Fruit fly (Drosophila melanogaster) whole organism, prepupa: ENCODE data around the gene CG17272.
A peak's percentile ranks its signal among the peaks of the same experiment; 100 is the strongest.

Experiments
- Blimp-1 ChIP-seq: fragments of 200-800 bp; sonication (Bioruptor generic); optimal IDR thresholded peaks from 3 replicates; lab custom pipeline; 2017; ENCODE audit warnings: missing biosample characterization, missing genetic modification characterization, mild to moderate bottlenecking, moderate library complexity, missing genetic modification reagents
- CG10669 ChIP-seq: fragments of 200-800 bp; sonication (Bioruptor generic); optimal IDR thresholded peaks from 3 replicates; lab custom pipeline; 2018; ENCODE audit warnings: missing biosample characterization, mild to moderate bottlenecking, missing genetic modification characterization, moderate library complexity
- CG11294 ChIP-seq: fragments of 200-800 bp; sonication (Bioruptor generic); IDR thresholded peaks from 2 replicates; pipeline ENCODE4 v1.3.6; 2022; ENCODE audit warnings: missing biosample characterization, missing genetic modification characterization
- CG11762 ChIP-seq: fragments of 200-800 bp; sonication (Bioruptor generic); optimal IDR thresholded peaks from 3 replicates; lab custom pipeline; 2016; ENCODE audit warnings: missing biosample characterization, missing genetic modification characterization; ENCODE audit not compliant: insufficient read depth
- CG1621 ChIP-seq: fragments of 200-800 bp; sonication (Bioruptor generic); optimal IDR thresholded peaks from 3 replicates; lab custom pipeline; 2018; ENCODE audit warnings: missing biosample characterization, mild to moderate bottlenecking, missing genetic modification characterization
- CG16779 ChIP-seq: fragments of 200-800 bp; sonication (Bioruptor generic); optimal IDR thresholded peaks from 3 replicates; lab custom pipeline; 2017; ENCODE audit warnings: missing biosample characterization, mild to moderate bottlenecking, missing genetic modification characterization
- CG3032 ChIP-seq: fragments of 200-800 bp; optimal IDR thresholded peaks from 2 replicates; lab custom pipeline; 2019; ENCODE audit warnings: missing biosample characterization, mild to moderate bottlenecking, missing genetic modification characterization, moderate library complexity
- CG31627 ChIP-seq: fragments of 200-800 bp; sonication (Bioruptor generic); optimal IDR thresholded peaks from 3 replicates; lab custom pipeline; 2016; ENCODE audit warnings: missing biosample characterization, missing genetic modification characterization
- CG34406 ChIP-seq: fragments of 200-800 bp; sonication (Bioruptor generic); optimal IDR thresholded peaks from 3 replicates; lab custom pipeline; 2016; ENCODE audit warnings: missing biosample characterization, missing genetic modification characterization
- CG3919 ChIP-seq: fragments of 200-800 bp; sonication (Bioruptor generic); optimal IDR thresholded peaks from 3 replicates; lab custom pipeline; 2016; ENCODE audit warnings: missing biosample characterization, missing genetic modification characterization
- CG6808 ChIP-seq: fragments of 200-800 bp; sonication (Bioruptor generic); optimal IDR thresholded peaks from 3 replicates; lab custom pipeline; 2017; ENCODE audit warnings: missing biosample characterization, missing genetic modification characterization, mild to moderate bottlenecking, moderate library complexity, missing genetic modification reagents
- CG6854 ChIP-seq: fragments of 200-800 bp; sonication (Bioruptor generic); optimal IDR thresholded peaks from 2 replicates; lab custom pipeline; 2017; ENCODE audit warnings: missing biosample characterization, mild to moderate bottlenecking, missing genetic modification characterization
- CG7368 ChIP-seq: fragments of 200-800 bp; sonication (Bioruptor generic); optimal IDR thresholded peaks from 3 replicates; lab custom pipeline; 2016; ENCODE audit warnings: missing biosample characterization, missing genetic modification characterization
- CG8119 ChIP-seq: fragments of 200-800 bp; sonication (Bioruptor generic); IDR thresholded peaks from 3 replicates; pipeline ENCODE4 v1.3.6; 2022; ENCODE audit warnings: missing biosample characterization, missing genetic modification characterization
- CG9139 ChIP-seq: fragments of 200-800 bp; sonication (Bioruptor generic); optimal IDR thresholded peaks from 3 replicates; lab custom pipeline; 2017; ENCODE audit warnings: missing biosample characterization, mild to moderate bottlenecking, missing genetic modification characterization
- Eip75B ChIP-seq: fragments of 200-800 bp; sonication (Bioruptor generic); optimal IDR thresholded peaks from 3 replicates; lab custom pipeline; 2016; ENCODE audit warnings: missing biosample characterization, missing genetic modification characterization
- Eip78C ChIP-seq: fragments of 200-800 bp; sonication (Bioruptor generic); peaks from one replicate; lab custom pipeline; 2016; ENCODE audit warnings: missing biosample characterization, missing genetic modification characterization
- Gug ChIP-seq: fragments of 200-800 bp; sonication (Bioruptor generic); IDR thresholded peaks from 2 replicates; pipeline ENCODE4 v1.3.6; 2022; ENCODE audit warnings: missing biosample characterization, missing genetic modification characterization
- Hr38 ChIP-seq: sonication (Bioruptor generic); optimal IDR thresholded peaks from 2 replicates; lab custom pipeline; 2016; ENCODE audit warnings: missing biosample characterization, missing genetic modification characterization
- Hr39 ChIP-seq: fragments of 200-800 bp; sonication (Bioruptor generic); optimal IDR thresholded peaks from 2 replicates; lab custom pipeline; 2016; ENCODE audit warnings: missing biosample characterization, missing genetic modification characterization
- Hr4 ChIP-seq: fragments of 200-800 bp; sonication (Bioruptor generic); optimal IDR thresholded peaks from 3 replicates; lab custom pipeline; 2016; ENCODE audit warnings: missing biosample characterization, missing genetic modification characterization
- Lpt ChIP-seq: fragments of 200-800 bp; sonication (Bioruptor generic); optimal IDR thresholded peaks from 3 replicates; lab custom pipeline; 2016; ENCODE audit warnings: missing biosample characterization, missing genetic modification characterization
- Met ChIP-seq: fragments of 200-800 bp; sonication (Bioruptor generic); optimal IDR thresholded peaks from 3 replicates; lab custom pipeline; 2016; ENCODE audit warnings: missing biosample characterization, missing genetic modification characterization
- OdsH ChIP-seq: fragments of 200-800 bp; sonication (Bioruptor generic); optimal IDR thresholded peaks from 3 replicates; lab custom pipeline; 2016; ENCODE audit warnings: missing biosample characterization, missing genetic modification characterization
- Smox ChIP-seq: fragments of 200-800 bp; sonication (Bioruptor generic); optimal IDR thresholded peaks from 3 replicates; lab custom pipeline; 2016; ENCODE audit warnings: missing biosample characterization, missing genetic modification characterization
- Sox14 ChIP-seq: fragments of 200-800 bp; sonication (Bioruptor generic); optimal IDR thresholded peaks from 3 replicates; lab custom pipeline; 2016; ENCODE audit warnings: missing biosample characterization, missing genetic modification characterization
- Sox15 ChIP-seq: fragments of 200-800 bp; sonication (Bioruptor generic); optimal IDR thresholded peaks from 3 replicates; lab custom pipeline; 2016; ENCODE audit warnings: missing biosample characterization, missing genetic modification characterization
- cyc ChIP-seq: fragments of 200-800 bp; sonication (Bioruptor generic); optimal IDR thresholded peaks from 3 replicates; lab custom pipeline; 2016; ENCODE audit warnings: missing biosample characterization, missing genetic modification characterization
- dac ChIP-seq: fragments of 200-800 bp; sonication (Bioruptor generic); optimal IDR thresholded peaks from 2 replicates; lab custom pipeline; 2017; ENCODE audit warnings: missing biosample characterization, mild to moderate bottlenecking, missing genetic modification characterization
- esn ChIP-seq: fragments of 200-800 bp; sonication (Bioruptor generic); optimal IDR thresholded peaks from 2 replicates; lab custom pipeline; 2016; ENCODE audit warnings: missing biosample characterization, mild to moderate bottlenecking, missing genetic modification characterization, moderate library complexity
- fd59A ChIP-seq: fragments of 200-800 bp; sonication (Bioruptor generic); optimal IDR thresholded peaks from 2 replicates; lab custom pipeline; 2017; ENCODE audit warnings: missing biosample characterization, mild to moderate bottlenecking, missing genetic modification characterization, missing genetic modification reagents
- fd85E ChIP-seq: fragments of 200-800 bp; sonication (Bioruptor generic); optimal IDR thresholded peaks from 3 replicates; lab custom pipeline; 2016; ENCODE audit warnings: missing biosample characterization, missing genetic modification characterization
- fkh ChIP-seq: fragments of 200-800 bp; sonication (Bioruptor generic); optimal IDR thresholded peaks from 3 replicates; lab custom pipeline; 2017; ENCODE audit warnings: missing biosample characterization, mild to moderate bottlenecking, missing genetic modification characterization, moderate library complexity
- lz ChIP-seq: fragments of 200-800 bp; sonication (Bioruptor generic); optimal IDR thresholded peaks from 3 replicates; lab custom pipeline; 2016; ENCODE audit warnings: missing biosample characterization, missing genetic modification characterization
- ss ChIP-seq, 2 experiments: fragments of 200-800 bp; sonication (Bioruptor generic); optimal IDR thresholded peaks; 2 replicates in 1 of 2; 3 replicates in 1 of 2; lab custom pipeline; 2017 to 2018; ENCODE audit warnings: mild to moderate bottlenecking in 2 of 2, missing biosample characterization in 2 of 2, missing genetic modification characterization in 2 of 2, moderate library complexity in 1 of 2
- svp ChIP-seq: fragments of 200-800 bp; sonication (Bioruptor generic); peaks from one replicate; lab custom pipeline; 2016; ENCODE audit warnings: missing biosample characterization, missing genetic modification characterization
- topi ChIP-seq: fragments of 200-800 bp; sonication (Bioruptor generic); optimal IDR thresholded peaks from 3 replicates; lab custom pipeline; 2016; ENCODE audit warnings: missing biosample characterization, missing genetic modification characterization
- vri ChIP-seq: fragments of 200-800 bp; sonication (Bioruptor generic); optimal IDR thresholded peaks from 3 replicates; lab custom pipeline; 2016; ENCODE audit warnings: missing biosample characterization, mild to moderate bottlenecking, missing genetic modification characterization

The CG17272 gene

dm6 chr3R:20850395-20851039 is 26.5 kb upstream of the CG17272 start, which contains the start of gene RpS30:
RpS30 (plus strand) TSS chr3R:20850516.
- peak; percentile 43 for TF ChIP-seq esn
- TF ChIP-seq vri (GFP tag; lab: Kevin White, UChicago), result no peak
- no peak for TF ChIP-seq CG8119 (GFP tag; lab: Robert Waterston, UW)
- TF ChIP-seq Hr38 (GFP tag; lab: Kevin White, UChicago), result no peak
- TF ChIP-seq CG31627 (GFP tag; lab: Kevin White, UChicago), result peak; percentile 11
- no peak for TF ChIP-seq CG1621 (tag; lab: Kevin White, UChicago)
- TF ChIP-seq Gug, result no peak
- TF ChIP-seq Hr4, result no peak
- no peak for TF ChIP-seq Sox14 (GFP tag; lab: Kevin White, UChicago)
- TF ChIP-seq CG10669, result no peak
- TF ChIP-seq CG6808, result no peak
- TF ChIP-seq Eip78C (GFP tag; lab: Kevin White, UChicago), result peak; percentile 18
- no peak for TF ChIP-seq Eip75B
- no peak for TF ChIP-seq Hr39 (GFP tag; lab: Kevin White, UChicago)
- TF ChIP-seq dac (GFP tag; lab: Kevin White, UChicago), result no peak
- no peak for TF ChIP-seq fkh (GFP tag; lab: Kevin White, UChicago)
- no peak for TF ChIP-seq Lpt (GFP tag; lab: Kevin White, UChicago)
- no peak for TF ChIP-seq CG11762
- TF ChIP-seq OdsH, result no peak
- peak; percentile 44 for TF ChIP-seq lz (GFP tag; lab: Kevin White, UChicago)
- TF ChIP-seq cyc, result no peak
- no peak for TF ChIP-seq CG7368 (GFP tag; lab: Kevin White, UChicago)
- no peak for TF ChIP-seq CG11294 (GFP tag; lab: Robert Waterston, UW)
- TF ChIP-seq CG16779 (tag; lab: Kevin White, UChicago), result no peak
- TF ChIP-seq fd85E (GFP tag; lab: Kevin White, UChicago), result no peak
- TF ChIP-seq CG3032 (tag; lab: Kevin White, UChicago), result peak; percentile 30
- TF ChIP-seq CG3919, result no peak
- no peak for TF ChIP-seq svp (GFP tag; lab: Kevin White, UChicago)
- TF ChIP-seq Blimp-1 (GFP tag; lab: Kevin White, UChicago), result no peak
- TF ChIP-seq Met (GFP tag; lab: Kevin White, UChicago), result no peak
- TF ChIP-seq Smox (GFP tag; lab: Kevin White, UChicago), result peak; percentile 0
- TF ChIP-seq CG34406 (GFP tag; lab: Kevin White, UChicago), result no peak
- TF ChIP-seq Sox15 (GFP tag; lab: Kevin White, UChicago), result no peak
- no peak for TF ChIP-seq topi (GFP tag; lab: Kevin White, UChicago)
- TF ChIP-seq CG9139 (GFP tag; lab: Kevin White, UChicago), result no peak

DNA sequence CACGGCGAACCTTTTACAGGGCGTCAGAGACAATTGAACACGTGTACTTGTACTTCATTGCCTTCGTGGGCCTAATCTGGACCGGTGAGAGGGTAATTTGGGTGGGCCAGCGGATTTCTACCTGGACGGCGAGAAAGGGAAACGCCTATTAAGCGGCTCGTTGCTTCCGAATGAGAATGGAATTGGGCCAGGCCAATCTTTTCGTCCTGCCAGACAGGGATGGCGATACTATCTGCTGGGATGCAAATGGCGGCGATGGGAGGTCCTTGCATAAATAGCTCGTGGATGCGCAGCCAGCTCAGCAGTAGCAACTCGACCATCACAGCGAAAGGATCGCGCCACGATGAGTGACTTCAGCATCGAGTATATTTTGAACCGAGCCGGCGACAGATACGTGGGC is 22.7 kb upstream of the CG17272 start, which contains the start of gene CG15696:
Gene CG15696, plus strand, starts transcription at position 301 of the 400 bp plus-strand sequence.
- no peak for TF ChIP-seq ss (GFP tag; optimal IDR thresholded peaks at IDR 0.05; lab: Kevin White, UChicago)

DNA sequence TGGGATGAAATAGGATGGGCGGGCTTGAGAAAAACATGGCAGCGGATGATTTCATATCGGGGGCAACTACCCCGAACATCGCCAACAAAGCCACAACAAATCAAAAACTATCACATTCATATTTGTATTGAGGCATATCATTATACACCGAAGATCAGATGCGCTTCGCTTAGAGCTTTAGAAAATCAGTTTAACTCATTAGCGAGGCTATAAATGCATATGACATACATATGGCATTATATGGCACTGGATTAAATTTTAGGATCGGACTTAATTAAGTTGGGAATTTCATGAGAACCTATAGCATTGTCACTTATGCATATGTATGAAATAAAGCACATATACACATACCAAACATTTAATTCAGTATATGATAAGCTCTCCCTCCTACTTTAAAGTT is 22.3 kb upstream of the CG17272 start:
- TF ChIP-seq CG11294 (GFP tag; lab: Robert Waterston, UW) (no peak), OdsH (no peak), fd59A (GFP tag; lab: Kevin White, UChicago) (no peak), Eip75B (no peak), CG6854 (GFP tag; lab: Kevin White, UChicago) (no peak), topi (GFP tag; lab: Kevin White, UChicago) (no peak), Sox14 (GFP tag; lab: Kevin White, UChicago) (no peak), Eip78C (GFP tag; lab: Kevin White, UChicago) (no peak), Met (GFP tag; lab: Kevin White, UChicago) (no peak), Hr38 (GFP tag; lab: Kevin White, UChicago) (no peak), fkh (GFP tag; lab: Kevin White, UChicago) (no peak)
